Fruit fly (Drosophila melanogaster): ENCODE measurements around the gene CG15468.
A peak's percentile ranks its signal among the peaks of the same experiment; 100 is the strongest.

The CG15468 gene

DNA sequence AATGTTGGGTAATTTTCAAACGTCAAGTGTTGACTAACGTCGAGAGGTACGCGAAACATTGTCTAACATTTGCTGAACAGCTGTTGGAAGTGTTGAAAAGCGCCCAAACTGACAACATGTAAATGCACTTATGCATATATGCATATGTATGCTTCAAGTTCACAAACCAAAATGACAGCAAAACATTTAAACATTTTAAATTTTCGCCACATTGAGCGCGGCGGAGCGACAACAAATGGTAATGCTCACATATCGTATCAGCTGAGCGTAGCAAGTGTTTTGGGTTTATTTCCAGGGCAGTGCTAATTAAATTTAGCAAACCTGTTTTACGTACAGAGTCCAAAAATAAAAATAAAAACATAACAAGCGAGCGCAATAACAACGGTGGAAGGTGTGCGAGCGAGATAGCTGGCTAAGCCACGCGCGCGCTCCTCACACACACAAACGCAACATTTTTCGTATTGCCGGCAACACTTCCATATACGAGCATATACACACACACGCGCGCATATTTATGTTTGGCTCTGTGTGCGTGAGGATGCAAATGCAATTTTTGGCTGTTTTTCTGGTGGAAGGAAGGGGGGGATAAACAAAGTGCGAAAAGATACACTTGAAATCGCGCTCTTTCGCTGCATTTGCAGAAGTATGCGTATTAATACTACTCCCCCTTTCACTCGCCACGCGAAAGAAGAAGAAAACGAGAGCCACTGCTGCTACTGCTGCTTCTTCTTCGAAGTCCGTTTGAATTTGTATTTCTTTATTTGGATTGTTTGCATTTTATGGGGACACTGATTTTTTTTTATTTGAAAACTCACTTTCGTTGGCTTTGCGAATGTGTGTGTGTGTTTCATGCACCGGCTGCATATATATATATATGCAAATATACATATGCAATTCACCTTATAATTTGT lies 30.6 kb downstream of the CG15468 start (continued):
- TF ChIP-seq CG4282 (GFP tag; optimal IDR thresholded peaks at IDR 0.05): peak; percentile 39
- peak; percentile 42 for TF ChIP-seq CG15479 (GFP tag; optimal IDR thresholded peaks at IDR 0.05)
- TF ChIP-seq CTCF (GFP tag; optimal IDR thresholded peaks at IDR 0.05): peak; percentile 47
- TF ChIP-seq Ets97D (GFP tag; optimal IDR thresholded peaks at IDR 0.05): peak; percentile 55
- TF ChIP-seq toy (GFP tag; IDR thresholded peaks at IDR 0.05): no peak
- TF ChIP-seq CG17359 (tag; optimal IDR thresholded peaks at IDR 0.05): peak; percentile 43
- TF ChIP-seq gem (tag; optimal IDR thresholded peaks at IDR 0.05): peak; percentile 37
- TF ChIP-seq Trl (optimal IDR thresholded peaks at IDR 0.05): no peak
- TF ChIP-seq Trl (GFP tag; optimal IDR thresholded peaks at IDR 0.05): peak; percentile 37
- TF ChIP-seq sug (tag; optimal IDR thresholded peaks at IDR 0.05): peak; percentile 9
- TF ChIP-seq CG4820 (GFP tag; optimal IDR thresholded peaks at IDR 0.05): peak; percentile 27
- peak; percentile 26 for TF ChIP-seq Side (GFP tag; optimal IDR thresholded peaks at IDR 0.05)
- TF ChIP-seq Adf1 (GFP tag; IDR thresholded peaks at IDR 0.05): no peak
- TF ChIP-seq sqz (GFP tag; optimal IDR thresholded peaks at IDR 0.05): peak; percentile 7
- peak; percentile 9 for TF ChIP-seq Mes4 (GFP tag; optimal IDR thresholded peaks at IDR 0.05)
- TF ChIP-seq CG4328 (GFP tag; optimal IDR thresholded peaks at IDR 0.05): peak; percentile 22
- no peak for TF ChIP-seq Aef1 (GFP tag; IDR thresholded peaks at IDR 0.05)
- TF ChIP-seq jigr1 (GFP tag; IDR thresholded peaks at IDR 0.05): no peak
- no peak for TF ChIP-seq ash1 (GFP tag; optimal IDR thresholded peaks at IDR 0.05)
- peak; percentile 9 for TF ChIP-seq Mad (GFP tag; optimal IDR thresholded peaks at IDR 0.05)
- peak; percentile 46 for TF ChIP-seq shn (GFP tag; optimal IDR thresholded peaks at IDR 0.05)
- TF ChIP-seq Opbp (GFP tag; IDR thresholded peaks at IDR 0.05; ENCODE audit: partially characterized antibody): no peak
- no peak for TF ChIP-seq CG11696 (GFP tag; IDR thresholded peaks at IDR 0.05)
- TF ChIP-seq MTF-1 (GFP tag; optimal IDR thresholded peaks at IDR 0.05; ENCODE audit: borderline replicate concordance): no peak
- TF ChIP-seq yki (optimal IDR thresholded peaks at IDR 0.05): no peak
- TF ChIP-seq CG10654 (GFP tag; optimal IDR thresholded peaks at IDR 0.05): peak; percentile 29
- TF ChIP-seq CG2120 (GFP tag; optimal IDR thresholded peaks at IDR 0.05): peak; percentile 68
- TF ChIP-seq Hr51 (GFP tag; optimal IDR thresholded peaks at IDR 0.05): peak in 1 of 2 experiments; percentile 20
- peak; percentile 5 for TF ChIP-seq gcm (GFP tag; optimal IDR thresholded peaks at IDR 0.05)
- TF ChIP-seq Hr3 (GFP tag; optimal IDR thresholded peaks at IDR 0.05): peak; percentile 30
- no peak for TF ChIP-seq dimm (GFP tag; IDR thresholded peaks at IDR 0.05)
- no peak for TF ChIP-seq CG12104 (GFP tag; optimal IDR thresholded peaks at IDR 0.05)
- TF ChIP-seq trem (tag; optimal IDR thresholded peaks at IDR 0.05): no peak
- TF ChIP-seq stc (GFP tag; IDR thresholded peaks at IDR 0.05): no peak
- no peak for TF ChIP-seq sens-2 (GFP tag; IDR thresholded peaks at IDR 0.05)
- no peak for TF ChIP-seq CG9609 (GFP tag; optimal IDR thresholded peaks at IDR 0.05)
- TF ChIP-seq unc-4 (GFP tag; IDR thresholded peaks at IDR 0.05; ENCODE audit: partially characterized antibody): no peak
- TF ChIP-seq CHES-1-like (GFP tag; optimal IDR thresholded peaks at IDR 0.05): peak; percentile 51
- TF ChIP-seq CG12299 (tag; optimal IDR thresholded peaks at IDR 0.05): no peak
- TF ChIP-seq hbn (GFP tag; IDR thresholded peaks at IDR 0.05; ENCODE audit: partially characterized antibody): no peak
- TF ChIP-seq phol (tag; optimal IDR thresholded peaks at IDR 0.05): peak; percentile 34
- no peak for TF ChIP-seq Stat92E (GFP tag; optimal IDR thresholded peaks at IDR 0.05)
- TF ChIP-seq danr (GFP tag; IDR thresholded peaks at IDR 0.05): no peak
- TF ChIP-seq so (GFP tag; IDR thresholded peaks at IDR 0.05): no peak
- peak; percentile 49 for TF ChIP-seq her (GFP tag; optimal IDR thresholded peaks at IDR 0.05)
- no peak for TF ChIP-seq rib (GFP tag; IDR thresholded peaks at IDR 0.05)
- TF ChIP-seq CG6272 (GFP tag; IDR thresholded peaks at IDR 0.05): no peak
- peak; percentile 36 for TF ChIP-seq CG10209 (GFP tag; optimal IDR thresholded peaks at IDR 0.05)
- peak; percentile 68 for TF ChIP-seq lbe (GFP tag; optimal IDR thresholded peaks at IDR 0.05)
- no peak for TF ChIP-seq wdn (GFP tag; IDR thresholded peaks at IDR 0.05)
- no peak for TF ChIP-seq CG10366 (GFP tag; IDR thresholded peaks at IDR 0.05)

Measured in whole organism, embryonic.